Fruit fly (Drosophila melanogaster) whole organism, prepupa: ENCODE data around the gene ND-18.
A peak's percentile ranks its signal among the peaks of the same experiment; 100 is the strongest.

Experiments
- CG4318 ChIP-seq: fragments of 200-800 bp; sonication (Bioruptor generic); optimal IDR thresholded peaks from 3 replicates; lab custom pipeline; 2017; ENCODE audit warnings: missing biosample characterization, mild to moderate bottlenecking, missing genetic modification characterization
- CG6163 ChIP-seq: fragments of 200-800 bp; sonication (Bioruptor generic); IDR thresholded peaks from 3 replicates; pipeline ENCODE4 v1.3.6; 2022; ENCODE audit warnings: missing biosample characterization, missing genetic modification characterization
- Sox14 ChIP-seq: fragments of 200-800 bp; sonication (Bioruptor generic); optimal IDR thresholded peaks from 3 replicates; lab custom pipeline; 2016; ENCODE audit warnings: missing biosample characterization, missing genetic modification characterization

dm6 chrX:19522597-19522996, 30.4 kb downstream of the ND-18 start:
- TF ChIP-seq CG4318 (GFP tag; lab: Kevin White, UChicago) (no peak), Sox14 (GFP tag; lab: Kevin White, UChicago) (peak; percentile 9), CG6163 (no peak)
